Worm (Caenorhabditis elegans) whole organism, late embryonic: ENCODE measurements around the gene sra-27.

Experiments used
- K09A11.1 ChIP-seq: sonication (generic microtip); optimal IDR thresholded peaks from 2 replicates; lab custom pipeline; 2017; ENCODE audit warnings: antibody characterized with exemption, mild to moderate bottlenecking, missing genetic modification characterization, missing compliant biosample characterization; ENCODE audit not compliant: insufficient read depth
- ahr-1 ChIP-seq: sonication (generic microtip); optimal IDR thresholded peaks from 2 replicates; lab custom pipeline; 2016; ENCODE audit warnings: missing genetic modification characterization, missing compliant biosample characterization
- ceh-6 ChIP-seq: fragments of 200-800 bp; sonication (Bioruptor generic); optimal IDR thresholded peaks from 2 replicates; lab custom pipeline; 2018; ENCODE audit warnings: mild to moderate bottlenecking, missing genetic modification characterization, missing compliant biosample characterization
- dve-1 ChIP-seq: sonication (generic microtip); optimal IDR thresholded peaks from 2 replicates; lab custom pipeline; 2017; ENCODE audit warnings: antibody characterized with exemption, mild to moderate bottlenecking, missing genetic modification characterization, missing compliant biosample characterization
- fkh-10 ChIP-seq: fragments of 150-350 bp; optimal IDR thresholded peaks from 2 replicates; lab custom pipeline; 2014; ENCODE audit warnings: missing biosample characterization, missing genetic modification reagents, missing genetic modification characterization
- hlh-15 ChIP-seq: sonication (generic microtip); optimal IDR thresholded peaks from 2 replicates; lab custom pipeline; 2016; ENCODE audit warnings: missing genetic modification characterization, missing compliant biosample characterization
- nhr-11 ChIP-seq: fragments of 150-350 bp; optimal IDR thresholded peaks from 2 replicates; lab custom pipeline; 2014; ENCODE audit warnings: missing biosample characterization, missing genetic modification characterization
- pag-3 ChIP-seq: sonication (generic microtip); optimal IDR thresholded peaks from 2 replicates; lab custom pipeline; 2016; ENCODE audit warnings: missing compliant biosample characterization, missing genetic modification characterization, borderline replicate concordance
- pax-1 ChIP-seq: fragments of 150-350 bp; optimal IDR thresholded peaks from 2 replicates; lab custom pipeline; 2014; ENCODE audit warnings: missing biosample characterization, missing genetic modification characterization
- tbx-2 ChIP-seq: sonication (generic microtip); optimal IDR thresholded peaks from 2 replicates; lab custom pipeline; 2016; ENCODE audit warnings: missing genetic modification characterization, missing compliant biosample characterization
- unc-3 ChIP-seq, 2 experiments: fragments of 200-800 bp in 1 of 2; sonication (Bioruptor generic) in 1 of 2; sonication (generic microtip) in 1 of 2; conservative IDR thresholded peaks in 1 of 2; optimal IDR thresholded peaks in 1 of 2; 2 replicates each; pipeline versions ENCODE4 v1.3.6 to Lab custom; 2016 to 2022; ENCODE audit warnings: missing compliant biosample characterization in 2 of 2, missing genetic modification characterization in 2 of 2, missing genetic modification reagents in 1 of 2
- unc-86 ChIP-seq: sonication (generic microtip); optimal IDR thresholded peaks from 2 replicates; lab custom pipeline; 2016; ENCODE audit warnings: missing genetic modification characterization, missing compliant biosample characterization

ce11 chrII:6598050-6598449 is 29.2 kb downstream of the sra-27 start, which contains the start of gene dnj-8:
- no peak for TF ChIP-seq nhr-11
- TF ChIP-seq hlh-15, result no peak
- no peak for TF ChIP-seq pax-1 (tag; lab: Kevin White, UChicago)
- TF ChIP-seq fkh-10 (GFP tag; lab: Kevin White, UChicago), result no peak
- no peak for TF ChIP-seq dve-1
- no peak for TF ChIP-seq K09A11.1
- no peak for TF ChIP-seq pag-3 (tag; lab: Kevin White, UChicago)
- no peak for TF ChIP-seq ahr-1 (tag; lab: Kevin White, UChicago)
- TF ChIP-seq unc-3 (GFP tag; conservative IDR thresholded peaks at IDR 0.05; lab: Robert Waterston, UW), result no peak
- TF ChIP-seq unc-3 (tag; optimal IDR thresholded peaks at IDR 0.05; lab: Kevin White, UChicago), result no peak
- TF ChIP-seq unc-86 (tag; lab: Kevin White, UChicago), result no peak
- no peak for TF ChIP-seq ceh-6 (GFP tag; lab: Kevin White, UChicago)
- no peak for TF ChIP-seq tbx-2 (tag; lab: Kevin White, UChicago)
